Worm (Caenorhabditis elegans): Measurements from ENCODE around the gene clec-128.

Gene clec-128

DNA sequence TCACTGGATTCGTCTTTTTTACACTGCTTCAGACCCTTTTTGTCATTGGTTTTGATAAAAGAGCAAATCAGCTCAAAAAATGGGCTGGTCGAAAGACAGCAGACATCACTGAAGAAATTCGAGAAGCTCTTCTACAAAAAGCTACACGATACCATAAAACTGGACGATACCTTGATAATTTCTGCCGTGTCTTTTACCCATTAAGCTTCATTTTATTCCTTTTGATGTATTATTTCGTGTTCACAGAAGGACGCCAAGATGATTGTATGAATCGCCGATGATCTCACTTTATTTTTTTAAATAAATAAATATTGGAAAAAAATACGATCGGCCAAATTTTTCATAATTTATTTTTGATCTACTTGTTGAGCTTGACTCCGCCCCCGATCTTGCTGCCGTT, 3.8 kb downstream of the clec-128 start:
- no peak for TF ChIP-seq lin-26 (GFP tag; IDR thresholded peaks at IDR 0.05)
- no peak for TF ChIP-seq F55B11.4 (tag; optimal IDR thresholded peaks at IDR 0.05; ENCODE audit: borderline replicate concordance, insufficient read depth)
- TF ChIP-seq T07F8.4 (tag; optimal IDR thresholded peaks at IDR 0.05), result no peak
- no peak for TF ChIP-seq lin-54 (GFP tag; optimal IDR thresholded peaks at IDR 0.05)
- no peak for TF ChIP-seq B0035.1 (tag; optimal IDR thresholded peaks at IDR 0.05)
- TF ChIP-seq fkh-3 (tag; optimal IDR thresholded peaks at IDR 0.05), result no peak

DNA sequence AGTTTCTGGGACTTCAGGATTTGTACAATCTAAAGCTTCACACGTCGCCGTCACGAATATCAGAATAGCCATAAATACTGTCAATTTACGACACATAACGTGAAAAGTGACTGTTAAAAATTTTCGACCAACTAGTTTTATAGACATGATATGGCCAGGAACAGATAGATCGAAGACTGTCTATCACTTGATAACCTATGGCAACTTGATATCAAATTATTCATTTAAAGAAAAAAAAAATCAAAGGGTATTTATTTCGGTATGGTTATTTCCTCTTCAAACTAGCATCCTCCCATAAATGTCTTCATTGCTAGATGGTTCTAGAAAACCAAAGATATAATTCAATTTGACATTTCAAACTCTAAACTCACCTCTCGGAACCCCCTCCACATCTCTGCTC, 8.4 kb downstream of the clec-128 start, which contains the start of gene W10G11.3:
W10G11.3 (minus strand) TSS at position 101 of the 400 bp plus-strand sequence.
- 0 out of 2 replicates have a peak, but pooled peaks have one; percentile 31 for TF ChIP-seq lag-1 (GFP tag; IDR thresholded peaks at IDR 0.05)
- TF ChIP-seq bed-1 (GFP tag; IDR thresholded peaks at IDR 0.05), result no peak
- TF ChIP-seq efl-1 (GFP tag; optimal IDR thresholded peaks at IDR 0.05), result no peak
- TF ChIP-seq nhr-90 (tag; optimal IDR thresholded peaks at IDR 0.05), result no peak

ce11 chrII:3561561-3561960, 9.3 kb downstream of the clec-128 start, which contains the start of gene W10G11.2:
Gene W10G11.2, minus strand, starts transcription at chrII:3561661.
- TF ChIP-seq ceh-27 (GFP tag; optimal IDR thresholded peaks at IDR 0.05), result no peak
- no peak for TF ChIP-seq atf-7 (tag; optimal IDR thresholded peaks at IDR 0.05)
- TF ChIP-seq snpc-1.1 (tag; optimal IDR thresholded peaks at IDR 0.05; ENCODE audit: insufficient read depth), result no peak
- TF ChIP-seq unc-130 (GFP tag; optimal IDR thresholded peaks at IDR 0.05), result no peak
- TF ChIP-seq bed-2 (GFP tag; IDR thresholded peaks at IDR 0.05), result no peak
- no peak for TF ChIP-seq ceh-58 (GFP tag; IDR thresholded peaks at IDR 0.05)

ce11 chrII:3560592-3560991, 10.2 kb downstream of the clec-128 start, which contains the start of gene W10G11.1:
Gene W10G11.1, minus strand, starts transcription at chrII:3560692.
- no peak for TF ChIP-seq egrh-3 (GFP tag; IDR thresholded peaks at IDR 0.05)
- TF ChIP-seq attf-3 (GFP tag; conservative IDR thresholded peaks at IDR 0.05), result no peak
- no peak for TF ChIP-seq lin-35 (GFP tag; optimal IDR thresholded peaks at IDR 0.05)
- TF ChIP-seq Y67H2A.10 (GFP tag; conservative IDR thresholded peaks at IDR 0.05), result no peak
- TF ChIP-seq ztf-28 (GFP tag; IDR thresholded peaks at IDR 0.05), result no peak
- TF ChIP-seq F23B12.7 (tag; optimal IDR thresholded peaks at IDR 0.05; ENCODE audit: insufficient read depth), result no peak
- no peak for TF ChIP-seq rpc-1 (optimal IDR thresholded peaks at IDR 0.05)
- no peak for TF ChIP-seq rpc-1 (tag; optimal IDR thresholded peaks at IDR 0.05)
- TF ChIP-seq F37B4.10 (GFP tag; IDR thresholded peaks at IDR 0.05), result no peak
- TF ChIP-seq madf-8 (GFP tag; conservative IDR thresholded peaks at IDR 0.05), result no peak
- TF ChIP-seq pha-4 (tag; optimal IDR thresholded peaks at IDR 0.05), result no peak

DNA sequence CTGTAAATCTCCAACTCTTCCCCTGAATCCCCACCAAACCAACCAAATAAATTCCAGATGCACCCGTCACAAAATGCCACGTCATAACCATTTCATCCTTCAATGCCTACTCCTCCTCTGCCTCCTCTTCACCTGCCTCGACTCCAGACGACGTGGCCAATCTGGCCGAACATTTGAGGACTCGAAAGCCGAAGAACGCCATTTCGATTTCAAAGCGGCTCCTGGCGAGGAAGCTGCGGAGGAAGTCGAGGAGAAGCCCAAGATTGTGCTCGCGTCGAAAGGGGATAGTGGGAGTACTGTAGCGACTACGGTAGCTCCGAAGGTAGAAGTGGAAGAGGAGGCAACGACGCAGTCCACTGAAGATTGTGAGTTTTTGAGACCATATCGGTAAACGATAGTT, 13.4 kb downstream of the clec-128 start, which contains the start of gene lgc-45:
lgc-45 (plus strand) TSS at position 56 of the 400 bp plus-strand sequence.
- TF ChIP-seq ztf-18 (tag; optimal IDR thresholded peaks at IDR 0.05), result no peak
- TF ChIP-seq pbrm-1 (GFP tag; IDR thresholded peaks at IDR 0.05), result no peak
- TF ChIP-seq zfh-2 (GFP tag; conservative IDR thresholded peaks at IDR 0.05), result peak; percentile 72
- no peak for TF ChIP-seq let-607 (tag; optimal IDR thresholded peaks at IDR 0.05)
- no peak for TF ChIP-seq nhr-27 (tag; optimal IDR thresholded peaks at IDR 0.05)
